Fruit fly (Drosophila melanogaster): Measurements from ENCODE around the gene CG42402.

DNA sequence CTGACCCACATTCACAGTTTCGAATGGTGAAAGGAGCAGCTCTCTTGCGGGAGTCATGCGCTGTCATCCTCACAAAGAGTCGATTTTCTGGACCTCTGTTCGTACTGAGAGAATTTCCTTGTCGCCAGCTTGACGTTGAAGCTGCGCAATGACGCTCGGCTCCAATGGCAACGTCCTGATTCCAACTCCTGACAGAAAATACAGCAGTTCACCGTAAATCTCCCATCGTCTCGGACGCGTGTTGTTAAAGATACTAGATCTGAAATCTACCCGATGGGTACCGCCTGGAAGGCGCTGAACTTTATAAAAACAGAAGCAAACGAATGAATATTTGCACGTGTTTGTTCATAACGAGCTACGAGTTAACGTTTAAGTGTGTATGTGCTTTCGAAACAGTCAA is 6.1 kb downstream of the CG42402 start:
- TF ChIP-seq CG8478 (optimal IDR thresholded peaks at IDR 0.05) (no peak), CTCF (optimal IDR thresholded peaks at IDR 0.05) (no peak)

All from S2 (cell line).